Worm (Caenorhabditis elegans) whole organism, young adult: ENCODE data around the gene srn-1.

Experiments used
- D2030.7 ChIP-seq: fragments of 200-800 bp; sonication (Bioruptor generic); IDR thresholded peaks from 2 replicates; pipeline ENCODE4 v1.3.6; 2022; ENCODE audit warnings: missing genetic modification reagents, missing genetic modification characterization, missing compliant biosample characterization
- ama-1 ChIP-seq, 3 experiments: fragments of 150-350 bp in 1 of 3; sonication (generic microtip) in 2 of 3; optimal IDR thresholded peaks; 2 replicates each; lab custom pipeline; 2014 to 2018; ENCODE audit warnings: missing biosample characterization in 2 of 3, missing genetic modification characterization in 2 of 3, missing genetic modification reagents in 2 of 3
- ceh-79 ChIP-seq: sonication (generic microtip); optimal IDR thresholded peaks from 2 replicates; lab custom pipeline; 2017; ENCODE audit warnings: mild to moderate bottlenecking, missing genetic modification characterization, missing compliant biosample characterization
- efl-1 ChIP-seq: fragments of 150-350 bp; optimal IDR thresholded peaks from 2 replicates; lab custom pipeline; 2014; ENCODE audit warnings: missing biosample characterization, missing genetic modification reagents, missing genetic modification characterization
- ets-4 ChIP-seq: fragments of 200-800 bp; sonication (Bioruptor generic); optimal IDR thresholded peaks from 2 replicates; lab custom pipeline; 2018; ENCODE audit warnings: mild to moderate bottlenecking, missing genetic modification characterization, missing compliant biosample characterization
- nhr-120 ChIP-seq: fragments of 200-800 bp; sonication (Bioruptor generic); IDR thresholded peaks from 2 replicates; pipeline ENCODE4 v1.3.6; 2022; ENCODE audit warnings: missing genetic modification characterization, missing compliant biosample characterization
- unc-62 ChIP-seq: fragments of 150-350 bp; optimal IDR thresholded peaks from 2 replicates; lab custom pipeline; 2014; ENCODE audit warnings: missing biosample characterization, missing genetic modification reagents, missing genetic modification characterization

ce11 chrV:6301046-6301445 is 14.8 kb upstream of the srn-1 start:
- no peak for TF ChIP-seq ama-1 (optimal IDR thresholded peaks at IDR 0.05; lab: Kevin White, UChicago)
- no peak for TF ChIP-seq ama-1 (GFP tag; optimal IDR thresholded peaks at IDR 0.05; lab: Kevin White, UChicago)
- no peak for TF ChIP-seq ceh-79 (tag; lab: Kevin White, UChicago)
- TF ChIP-seq D2030.7 = no peak
- TF ChIP-seq efl-1 (GFP tag; lab: Kevin White, UChicago) = no peak
- TF ChIP-seq unc-62 = no peak
- TF ChIP-seq ets-4 (GFP tag; lab: Kevin White, UChicago) = no peak
- no peak for TF ChIP-seq nhr-120 (GFP tag; lab: Robert Waterston, UW)
